Fruit fly (Drosophila melanogaster): ENCODE data around the gene CG32037.

CG32037 gene

dm6 chr3L:9462247-9462769 lies 29.7 kb downstream of the CG32037 start (continued):
- TF ChIP-seq CG14667 (GFP tag; IDR thresholded peaks at IDR 0.05) (0 out of 2 replicates have a peak, but pooled peaks have one; percentile 22), CG3847 (GFP tag; IDR thresholded peaks at IDR 0.05) (peak; percentile 58; the same call in 1 of the 2 replicates), insv (GFP tag; optimal IDR thresholded peaks at IDR 0.05) (peak in 1 of 2 experiments; percentile 63), zen (tag; optimal IDR thresholded peaks at IDR 0.05) (peak; percentile 70), Aef1 (GFP tag; IDR thresholded peaks at IDR 0.05) (no peak; the same call in 1 of the 3 replicates), sqz (GFP tag; optimal IDR thresholded peaks at IDR 0.05) (peak; percentile 84), lmd (GFP tag; IDR thresholded peaks at IDR 0.05) (peak; percentile 72), CG7271 (tag; optimal IDR thresholded peaks at IDR 0.05) (peak; percentile 49), schlank (tag; optimal IDR thresholded peaks at IDR 0.05) (peak; percentile 72), Hand (GFP tag; optimal IDR thresholded peaks at IDR 0.05) (peak; percentile 85), cg (GFP tag; optimal IDR thresholded peaks at IDR 0.05) (no peak), NK7.1 (GFP tag; optimal IDR thresholded peaks at IDR 0.05) (peak; percentile 59), CG14014 (GFP tag; IDR thresholded peaks at IDR 0.05) (peak; percentile 78), CG2202 (tag; optimal IDR thresholded peaks at IDR 0.05) (peak; percentile 88), CG11560 (tag; IDR thresholded peaks at IDR 0.05) (0 out of 3 replicates have a peak, but pooled peaks have one; percentile 28), otp (GFP tag; IDR thresholded peaks at IDR 0.05) (peak; percentile 66; the same call in 2 of the 3 replicates), CG4617 (GFP tag; optimal IDR thresholded peaks at IDR 0.05; ENCODE audit: borderline replicate concordance) (peak; percentile 0), CG17361 (GFP tag; IDR thresholded peaks at IDR 0.05) (peak; percentile 89), CG8281 (tag; optimal IDR thresholded peaks at IDR 0.05) (peak; percentile 74), ranshi (GFP tag; IDR thresholded peaks at IDR 0.05) (0 out of 2 replicates have a peak, but pooled peaks have one; percentile 64), pb (GFP tag; optimal IDR thresholded peaks at IDR 0.05) (peak; percentile 40), CG32772 (GFP tag; IDR thresholded peaks at IDR 0.05) (peak; percentile 40; the same call in 1 of the 2 replicates), pum (GFP tag; optimal IDR thresholded peaks at IDR 0.05) (peak; percentile 72), Hr3 (GFP tag; optimal IDR thresholded peaks at IDR 0.05) (peak; percentile 63), MBD-R2 (GFP tag; IDR thresholded peaks at IDR 0.05) (no peak; the same call in 1 of the 2 replicates), CG2875 (GFP tag; optimal IDR thresholded peaks at IDR 0.05) (peak; percentile 89), CG6654 (GFP tag; optimal IDR thresholded peaks at IDR 0.05) (peak; percentile 64), CG9609 (GFP tag; optimal IDR thresholded peaks at IDR 0.05) (peak; percentile 42), CG15073 (GFP tag; optimal IDR thresholded peaks at IDR 0.05) (no peak), Bgb (GFP tag; IDR thresholded peaks at IDR 0.05; ENCODE audit: partially characterized antibody) (peak; percentile 36; the same call in 1 of the 2 replicates), CG14050 (GFP tag; IDR thresholded peaks at IDR 0.05) (peak; percentile 54; the same call in 1 of the 3 replicates), Atf3 (GFP tag; optimal IDR thresholded peaks at IDR 0.05) (peak; percentile 19), tgo (GFP tag; IDR thresholded peaks at IDR 0.05) (peak; percentile 72), hth (optimal IDR thresholded peaks at IDR 0.05) (no peak), Doc3 (GFP tag; IDR thresholded peaks at IDR 0.05; ENCODE audit: partially characterized antibody) (no peak; the same call in 2 of the 3 replicates), CG13296 (GFP tag; optimal IDR thresholded peaks at IDR 0.05) (peak; percentile 93), Usf (GFP tag; optimal IDR thresholded peaks at IDR 0.05) (peak; percentile 47), tio (GFP tag; optimal IDR thresholded peaks at IDR 0.05) (peak; percentile 72), hb (GFP tag; IDR thresholded peaks at IDR 0.05; ENCODE audit: partially characterized antibody) (no peak), CG6791 (GFP tag; IDR thresholded peaks at IDR 0.05; ENCODE audit: partially characterized antibody) (peak; percentile 38; the same call in 1 of the 3 replicates), Drgx (GFP tag; IDR thresholded peaks at IDR 0.05) (peak; percentile 93), crp (GFP tag; optimal IDR thresholded peaks at IDR 0.05) (peak in 1 of 2 experiments; percentile 21), D19A (tag; optimal IDR thresholded peaks at IDR 0.05) (peak; percentile 92), sd (tag; optimal IDR thresholded peaks at IDR 0.05) (no peak), NC2β (GFP tag; optimal IDR thresholded peaks at IDR 0.05) (peak; percentile 67), CG7928 (GFP tag; optimal IDR thresholded peaks at IDR 0.05) (peak; percentile 25), BEAF-32 (GFP tag; optimal IDR thresholded peaks at IDR 0.05) (no peak), CG13123 (GFP tag; optimal IDR thresholded peaks at IDR 0.05) (peak; percentile 61), CG7987 (GFP tag; optimal IDR thresholded peaks at IDR 0.05) (peak; percentile 20)

Data from whole organism, embryonic.